Fruit fly (Drosophila melanogaster): ENCODE data around the gene CG31220.

CG31220 gene

dm6 chr3R:19623606-19624005 is 24.7 kb upstream of the CG31220 start (continued):
- peak; percentile 19 for TF ChIP-seq chn (GFP tag; optimal IDR thresholded peaks at IDR 0.05)
- peak; percentile 62 for TF ChIP-seq fd96Cb (tag; optimal IDR thresholded peaks at IDR 0.05)
- TF ChIP-seq eyg (GFP tag; optimal IDR thresholded peaks at IDR 0.05), result no peak
- peak; percentile 43 for TF ChIP-seq CG1233 (GFP tag; optimal IDR thresholded peaks at IDR 0.05)
- TF ChIP-seq lov (optimal IDR thresholded peaks at IDR 0.05), result no peak
- 0 out of 3 replicates have a peak, but pooled peaks have one; percentile 33 for TF ChIP-seq lov (GFP tag; IDR thresholded peaks at IDR 0.05)
- peak; percentile 68 for TF ChIP-seq row (GFP tag; IDR thresholded peaks at IDR 0.05)
- TF ChIP-seq CG15479 (GFP tag; optimal IDR thresholded peaks at IDR 0.05), result no peak
- peak; percentile 55; the same call in 1 of the 3 replicates for TF ChIP-seq Dbx (GFP tag; IDR thresholded peaks at IDR 0.05)
- peak; percentile 63 for TF ChIP-seq HLH3B (GFP tag; IDR thresholded peaks at IDR 0.05)
- TF ChIP-seq HHEX (GFP tag; optimal IDR thresholded peaks at IDR 0.05), result peak; percentile 65
- peak; percentile 9 for TF ChIP-seq ewg (GFP tag; optimal IDR thresholded peaks at IDR 0.05)
- TF ChIP-seq cato (GFP tag; optimal IDR thresholded peaks at IDR 0.05; ENCODE audit: borderline replicate concordance), result peak; percentile 32
- peak; percentile 18 for TF ChIP-seq Hr3 (GFP tag; optimal IDR thresholded peaks at IDR 0.05)
- TF ChIP-seq CG10267 (tag; optimal IDR thresholded peaks at IDR 0.05), result peak; percentile 33
- 0 out of 3 replicates have a peak, but pooled peaks have one; percentile 59 for TF ChIP-seq ase (GFP tag; IDR thresholded peaks at IDR 0.05)
- peak; percentile 46; the same call in 1 of the 2 replicates for TF ChIP-seq CG3847 (GFP tag; IDR thresholded peaks at IDR 0.05)
- TF ChIP-seq CG3281 (GFP tag; optimal IDR thresholded peaks at IDR 0.05), result peak; percentile 6
- TF ChIP-seq unc-4 (GFP tag; IDR thresholded peaks at IDR 0.05; ENCODE audit: partially characterized antibody), result no peak
- TF ChIP-seq dati (GFP tag; IDR thresholded peaks at IDR 0.05), result no peak
- TF ChIP-seq CG17328 (GFP tag; IDR thresholded peaks at IDR 0.05), result peak; percentile 57; the same call in 1 of the 2 replicates
- TF ChIP-seq grau (tag; optimal IDR thresholded peaks at IDR 0.05), result peak; percentile 56
- TF ChIP-seq CG2120 (GFP tag; optimal IDR thresholded peaks at IDR 0.05), result peak; percentile 58
- TF ChIP-seq Dad (GFP tag; optimal IDR thresholded peaks at IDR 0.05), result peak; percentile 17
- TF ChIP-seq Abd-B (GFP tag; optimal IDR thresholded peaks at IDR 0.05), result peak; percentile 58
- TF ChIP-seq CG31388 (GFP tag; optimal IDR thresholded peaks at IDR 0.05), result peak; percentile 28
- TF ChIP-seq CG9437 (GFP tag; optimal IDR thresholded peaks at IDR 0.05), result peak; percentile 26
- TF ChIP-seq CG12071 (GFP tag; optimal IDR thresholded peaks at IDR 0.05), result peak; percentile 41
- TF ChIP-seq CG5245 (GFP tag; optimal IDR thresholded peaks at IDR 0.05), result peak; percentile 45
- TF ChIP-seq CG7839 (tag; optimal IDR thresholded peaks at IDR 0.05), result peak; percentile 73
- peak; percentile 27 for TF ChIP-seq CG1792 (GFP tag; optimal IDR thresholded peaks at IDR 0.05)
- TF ChIP-seq zen2 (GFP tag; IDR thresholded peaks at IDR 0.05; ENCODE audit: partially characterized antibody), result no peak
- TF ChIP-seq Chrac-16 (GFP tag; optimal IDR thresholded peaks at IDR 0.05), result peak; percentile 28
- TF ChIP-seq gro (GFP tag; optimal IDR thresholded peaks at IDR 0.05), result peak; percentile 27
- TF ChIP-seq esg (GFP tag; conservative IDR thresholded peaks at IDR 0.05), result peak; percentile 57
- 0 out of 2 replicates have a peak, but pooled peaks have one; percentile 28 for TF ChIP-seq Lim3 (GFP tag; IDR thresholded peaks at IDR 0.05)
- peak; percentile 96 for TF ChIP-seq Med (GFP tag)
- peak; percentile 70; the same call in 2 of the 3 replicates for TF ChIP-seq Optix (GFP tag; IDR thresholded peaks at IDR 0.05)
- peak; percentile 37 for TF ChIP-seq Camta (GFP tag; optimal IDR thresholded peaks at IDR 0.05)
- TF ChIP-seq sens-2 (GFP tag; IDR thresholded peaks at IDR 0.05), result peak; percentile 57; the same call in 1 of the 2 replicates
- no peak for TF ChIP-seq GATAe (GFP tag; conservative IDR thresholded peaks at IDR 0.05)
- TF ChIP-seq Dp (GFP tag; optimal IDR thresholded peaks at IDR 0.05), result no peak
- peak; percentile 61 for TF ChIP-seq ems (GFP tag; optimal IDR thresholded peaks at IDR 0.05)
- no peak for TF ChIP-seq CG6683 (GFP tag; optimal IDR thresholded peaks at IDR 0.05)
- TF ChIP-seq Hmr (GFP tag; optimal IDR thresholded peaks at IDR 0.05), result peak; percentile 43
- TF ChIP-seq CG10366 (GFP tag; IDR thresholded peaks at IDR 0.05), result peak; percentile 65
- no peak for TF ChIP-seq Adf1 (GFP tag; IDR thresholded peaks at IDR 0.05)
- peak; percentile 65; the same call in 1 of the 2 replicates for TF ChIP-seq wdn (GFP tag; IDR thresholded peaks at IDR 0.05)
- TF ChIP-seq CG16779 (GFP tag; IDR thresholded peaks at IDR 0.05), result 0 out of 2 replicates have a peak, but pooled peaks have one; percentile 25
- peak; percentile 15 for TF ChIP-seq CG9876 (GFP tag; optimal IDR thresholded peaks at IDR 0.05)
- peak; percentile 57 for TF ChIP-seq CG17385 (GFP tag; optimal IDR thresholded peaks at IDR 0.05)
